Worm (Caenorhabditis elegans): ENCODE data around the gene svh-2.
A peak's percentile ranks its signal among the peaks of the same experiment; 100 is the strongest.

Gene svh-2

ce11 chrX:6530046-6530445, 23.0 kb upstream of the svh-2 start, which contains the start of gene ceh-60:
Gene ceh-60, minus strand, starts transcription at chrX:6530146.
- TF ChIP-seq ZK337.2 (GFP tag; IDR thresholded peaks at IDR 0.05) (no peak), dmd-6 (GFP tag; IDR thresholded peaks at IDR 0.05) (no peak), hlh-11 (tag; optimal IDR thresholded peaks at IDR 0.05) (no peak), mxl-3 (GFP tag; optimal IDR thresholded peaks at IDR 0.05) (no peak), zag-1 (tag; optimal IDR thresholded peaks at IDR 0.05) (no peak), ceh-32 (tag; optimal IDR thresholded peaks at IDR 0.05; ENCODE audit: poor library complexity) (no peak), zip-2 (tag; optimal IDR thresholded peaks at IDR 0.05) (no peak), hif-1 (tag; optimal IDR thresholded peaks at IDR 0.05) (no peak)

- TF ChIP-seq ceh-32 (tag; optimal IDR thresholded peaks at IDR 0.05; ENCODE audit: poor library complexity) (no peak), ceh-62 (tag; optimal IDR thresholded peaks at IDR 0.05) (no peak), hlh-11 (tag; optimal IDR thresholded peaks at IDR 0.05) (peak; percentile 75), lin-29 (GFP tag; IDR thresholded peaks at IDR 0.05) (no peak), egl-27 (tag; optimal IDR thresholded peaks at IDR 0.05) (no peak), sdz-12 (GFP tag; optimal IDR thresholded peaks at IDR 0.05) (no peak), ceh-20 (GFP tag; IDR thresholded peaks at IDR 0.05) (no peak), nhr-237 (tag; optimal IDR thresholded peaks at IDR 0.05) (no peak), F44E2.7 (GFP tag; IDR thresholded peaks at IDR 0.05) (no peak), nhr-6 (tag; optimal IDR thresholded peaks at IDR 0.05) (no peak), mdl-1 (tag; optimal IDR thresholded peaks at IDR 0.05) (peak in 1 of 2 experiments; percentile 1), F26F4.8 (GFP tag; conservative IDR thresholded peaks at IDR 0.05) (no peak), lin-39 (tag; optimal IDR thresholded peaks at IDR 0.05) (no peak), rbr-2 (tag; optimal IDR thresholded peaks at IDR 0.05) (no peak), dpl-1 (GFP tag; optimal IDR thresholded peaks at IDR 0.05) (no peak), nhr-48 (tag; optimal IDR thresholded peaks at IDR 0.05) (peak; percentile 49), Y48G9A.11 (GFP tag; IDR thresholded peaks at IDR 0.05) (no peak), nhr-28 (tag; optimal IDR thresholded peaks at IDR 0.05) (peak; percentile 38), arid-1 (GFP tag; conservative IDR thresholded peaks at IDR 0.05) (no peak), spr-3 (GFP tag; optimal IDR thresholded peaks at IDR 0.05) (no peak), F37D6.2 (tag; optimal IDR thresholded peaks at IDR 0.05) (no peak), aly-2 (tag; optimal IDR thresholded peaks at IDR 0.05) (no peak), nhr-76 (tag; optimal IDR thresholded peaks at IDR 0.05) (no peak), F49E8.2 (tag; optimal IDR thresholded peaks at IDR 0.05; ENCODE audit: borderline replicate concordance) (no peak), zfp-2 (tag; optimal IDR thresholded peaks at IDR 0.05) (no peak), nhr-111 (GFP tag; optimal IDR thresholded peaks at IDR 0.05) (no peak), gei-8 (GFP tag; optimal IDR thresholded peaks at IDR 0.05) (no peak), lin-15B (tag; optimal IDR thresholded peaks at IDR 0.05) (no peak), dmd-6 (GFP tag; IDR thresholded peaks at IDR 0.05) (peak; percentile 93), tra-1 (GFP tag; IDR thresholded peaks at IDR 0.05) (0 out of 2 replicates have a peak, but pooled peaks have one; percentile 54), mep-1 (tag; optimal IDR thresholded peaks at IDR 0.05) (no peak), php-3 (GFP tag; IDR thresholded peaks at IDR 0.05) (0 out of 2 replicates have a peak, but pooled peaks have one; percentile 58), pqm-1 (tag; optimal IDR thresholded peaks at IDR 0.05) (peak; percentile 70), vab-7 (GFP tag; IDR thresholded peaks at IDR 0.05) (no peak), lir-3 (tag; optimal IDR thresholded peaks at IDR 0.05) (no peak), egl-43 (GFP tag; IDR thresholded peaks at IDR 0.05) (no peak), dve-1 (tag; optimal IDR thresholded peaks at IDR 0.05; ENCODE audit: insufficient read depth) (peak; percentile 85), daf-16 (GFP tag; optimal IDR thresholded peaks at IDR 0.05) (peak in 1 of 2 experiments; percentile 53), daf-16 (tag; optimal IDR thresholded peaks at IDR 0.05) (peak; percentile 45), zip-11 (GFP tag; IDR thresholded peaks at IDR 0.05) (no peak), Y105C5A.15 (GFP tag; IDR thresholded peaks at IDR 0.05) (no peak), nhr-77 (tag; optimal IDR thresholded peaks at IDR 0.05) (peak; percentile 12), Y75B8A.6 (GFP tag; IDR thresholded peaks at IDR 0.05) (no peak), unc-39 (tag; optimal IDR thresholded peaks at IDR 0.05) (no peak), R02D3.7 (tag; optimal IDR thresholded peaks at IDR 0.05) (no peak), lin-1 (GFP tag; IDR thresholded peaks at IDR 0.05) (0 out of 2 replicates have a peak, but pooled peaks have one; percentile 45)
Measured at ce11 chrX:6530591-6530990, 22.5 kb upstream of the svh-2 start.
